Worm (Caenorhabditis elegans) whole organism, L1 larva: ENCODE results near the gene K08D8.3.
"Not testable (repeated sequence)": the region's sequence is repeated elsewhere in the genome, so short reads cannot be mapped to it uniquely, and the experiment has no call there.

Experiments
- C04F5.9 ChIP-seq: sonication (generic microtip); optimal IDR thresholded peaks from 2 replicates; lab custom pipeline; 2016; ENCODE audit warnings: missing genetic modification characterization, missing compliant biosample characterization
- Y116A8C.19 ChIP-seq: sonication (generic microtip); optimal IDR thresholded peaks from 2 replicates; lab custom pipeline; 2016; ENCODE audit warnings: missing compliant biosample characterization, missing genetic modification characterization, borderline replicate concordance
- aha-1 ChIP-seq: fragments of 150-350 bp; optimal IDR thresholded peaks from 2 replicates; lab custom pipeline; 2014; ENCODE audit warnings: missing biosample characterization, missing genetic modification characterization
- ceh-63 ChIP-seq: fragments of 200-800 bp; sonication (Bioruptor generic); optimal IDR thresholded peaks from 2 replicates; lab custom pipeline; 2018; ENCODE audit warnings: mild to moderate bottlenecking, missing genetic modification characterization, missing compliant biosample characterization
- ceh-82 ChIP-seq, 3 experiments: fragments of 150-350 bp in 1 of 3; sonication (generic microtip) in 2 of 3; optimal IDR thresholded peaks; 2 replicates each; lab custom pipeline; 2014 to 2017; ENCODE audit warnings: missing biosample characterization in 3 of 3, missing genetic modification characterization in 3 of 3
- dpl-1 ChIP-seq, 3 experiments: fragments of 150-350 bp in 2 of 3; sonication (generic microtip) in 1 of 3; optimal IDR thresholded peaks; 2 replicates each; lab custom pipeline; 2014 to 2017; ENCODE audit warnings: missing biosample characterization in 3 of 3, missing genetic modification characterization in 3 of 3, missing genetic modification reagents in 3 of 3
- efl-1 ChIP-seq, 4 experiments: fragments of 150-350 bp; optimal IDR thresholded peaks in 3 of 4; peaks in 1 of 4; 1 replicate in 1 of 4; 2 replicates in 3 of 4; lab custom pipeline; 2014; ENCODE audit warnings: missing biosample characterization in 2 of 4, missing genetic modification characterization in 2 of 4, missing genetic modification reagents in 2 of 4
- efl-3 ChIP-seq: fragments of 200-800 bp; sonication (Bioruptor generic); optimal IDR thresholded peaks from 2 replicates; lab custom pipeline; 2018; ENCODE audit warnings: mild to moderate bottlenecking, missing genetic modification characterization, missing compliant biosample characterization
- egl-27 ChIP-seq, 2 experiments: fragments of 150-350 bp in 1 of 2; sonication (generic microtip); optimal IDR thresholded peaks; 3 replicates each; lab custom pipeline; 2017 to 2018; ENCODE audit warnings: missing biosample characterization in 2 of 2, missing genetic modification characterization in 2 of 2, missing genetic modification reagents in 2 of 2
- elt-2 ChIP-seq: sonication (generic microtip); optimal IDR thresholded peaks from 2 replicates; lab custom pipeline; 2016; ENCODE audit warnings: missing genetic modification characterization, mild to moderate bottlenecking, inconsistent platforms, missing compliant biosample characterization, missing genetic modification reagents
- grh-1 ChIP-seq: fragments of 200-800 bp; sonication (Bioruptor generic); IDR thresholded peaks from 2 replicates; pipeline ENCODE4 v1.3.6; 2022; ENCODE audit warnings: missing genetic modification reagents, missing genetic modification characterization, missing compliant biosample characterization
- hlh-17 ChIP-seq: fragments of 200-800 bp; sonication (Bioruptor generic); optimal IDR thresholded peaks from 2 replicates; lab custom pipeline; 2018; ENCODE audit warnings: missing genetic modification characterization, mild to moderate bottlenecking, missing compliant biosample characterization, moderate library complexity, borderline replicate concordance
- jun-1 ChIP-seq: fragments of 150-350 bp; optimal IDR thresholded peaks from 2 replicates; lab custom pipeline; 2014; ENCODE audit warnings: missing biosample characterization, missing genetic modification reagents, missing genetic modification characterization
- lin-35 ChIP-seq, 2 experiments: fragments of 150-350 bp; optimal IDR thresholded peaks; 2 replicates each; lab custom pipeline; 2014; ENCODE audit warnings: missing biosample characterization in 2 of 2, missing genetic modification characterization in 2 of 2, missing genetic modification reagents in 2 of 2
- mab-9 ChIP-seq: fragments of 200-800 bp; sonication (Bioruptor generic); IDR thresholded peaks from 2 replicates; pipeline ENCODE4 v1.3.6; 2022; ENCODE audit warnings: missing genetic modification reagents, missing genetic modification characterization, missing compliant biosample characterization
- nhr-11 ChIP-seq: fragments of 150-350 bp; optimal IDR thresholded peaks from 2 replicates; lab custom pipeline; 2014; ENCODE audit warnings: missing biosample characterization, missing genetic modification characterization
- nhr-12 ChIP-seq: sonication (generic microtip); optimal IDR thresholded peaks from 2 replicates; lab custom pipeline; 2017; ENCODE audit warnings: missing biosample characterization, missing genetic modification characterization
- nhr-19 ChIP-seq: fragments of 200-800 bp; sonication (Bioruptor generic); conservative IDR thresholded peaks from 2 replicates; pipeline ENCODE4 v1.3.6; 2022; ENCODE audit warnings: missing genetic modification characterization, missing compliant biosample characterization
- nhr-20 ChIP-seq: sonication (generic microtip); optimal IDR thresholded peaks from 2 replicates; lab custom pipeline; 2016; ENCODE audit warnings: mild to moderate bottlenecking, missing genetic modification characterization, missing compliant biosample characterization
- nhr-77 ChIP-seq: fragments of 150-350 bp; optimal IDR thresholded peaks from 2 replicates; lab custom pipeline; 2014; ENCODE audit warnings: missing biosample characterization, missing genetic modification characterization
- nhr-84 ChIP-seq: sonication (generic microtip); optimal IDR thresholded peaks from 2 replicates; lab custom pipeline; 2017; ENCODE audit warnings: missing biosample characterization, missing genetic modification characterization
- nhr-85 ChIP-seq: sonication (generic microtip); peaks from one replicate; lab custom pipeline; 2016; ENCODE audit warnings: missing genetic modification characterization, inconsistent platforms, missing compliant biosample characterization
- pag-3 ChIP-seq: sonication (generic microtip); optimal IDR thresholded peaks from 2 replicates; lab custom pipeline; 2017; ENCODE audit warnings: missing genetic modification characterization, mild to moderate bottlenecking, missing compliant biosample characterization, antibody characterized with exemption, borderline replicate concordance; ENCODE audit not compliant: insufficient read depth
- rnt-1 ChIP-seq: sonication (generic microtip); optimal IDR thresholded peaks from 2 replicates; lab custom pipeline; 2016; ENCODE audit warnings: mild to moderate bottlenecking, missing genetic modification characterization, moderate library complexity, missing compliant biosample characterization
- skn-1 ChIP-seq: fragments of 150-350 bp; optimal IDR thresholded peaks from 2 replicates; lab custom pipeline; 2014; ENCODE audit warnings: missing biosample characterization, missing genetic modification characterization
- snpc-4 ChIP-seq: fragments of 150-350 bp; optimal IDR thresholded peaks from 2 replicates; lab custom pipeline; 2014; ENCODE audit warnings: missing biosample characterization, missing genetic modification characterization
- sptf-1 ChIP-seq: fragments of 150-350 bp; optimal IDR thresholded peaks from 2 replicates; lab custom pipeline; 2014; ENCODE audit warnings: missing biosample characterization, missing genetic modification characterization
- sup-37 ChIP-seq: fragments of 200-800 bp; sonication (Bioruptor generic); optimal IDR thresholded peaks from 2 replicates; lab custom pipeline; 2018; ENCODE audit warnings: mild to moderate bottlenecking, missing genetic modification characterization, missing compliant biosample characterization
- swsn-7 ChIP-seq: sonication (generic microtip); optimal IDR thresholded peaks from 2 replicates; lab custom pipeline; 2016; ENCODE audit warnings: missing genetic modification characterization, missing compliant biosample characterization
- unc-30 ChIP-seq: sonication (generic microtip); optimal IDR thresholded peaks from 2 replicates; lab custom pipeline; 2017; ENCODE audit warnings: missing biosample characterization, missing genetic modification characterization
- vab-15 ChIP-seq: sonication (generic microtip); optimal IDR thresholded peaks from 2 replicates; lab custom pipeline; 2017; ENCODE audit warnings: missing genotype, mild to moderate bottlenecking, missing genetic modification characterization, missing compliant biosample characterization
- zag-1 ChIP-seq: fragments of 150-350 bp; optimal IDR thresholded peaks from 2 replicates; lab custom pipeline; 2014; ENCODE audit warnings: missing biosample characterization, missing genetic modification characterization

Gene K08D8.3

ce11 chrIV:12883190-12883589 is 23.3 kb downstream of the K08D8.3 start, which contains the start of gene ZK896.4:
Gene ZK896.4 (minus strand): TSS chrIV:12883290.
- TF ChIP-seq unc-30 (tag; lab: Kevin White, UChicago) (no peak), vab-15 (tag; lab: Kevin White, UChicago) (no peak), Y116A8C.19 (tag; lab: Kevin White, UChicago) (no peak), efl-3 (GFP tag; lab: Kevin White, UChicago) (no peak), nhr-85 (no peak), ceh-82 (tag; optimal IDR thresholded peaks at IDR 0.05; lab: Kevin White, UChicago) (no peak)

DNA sequence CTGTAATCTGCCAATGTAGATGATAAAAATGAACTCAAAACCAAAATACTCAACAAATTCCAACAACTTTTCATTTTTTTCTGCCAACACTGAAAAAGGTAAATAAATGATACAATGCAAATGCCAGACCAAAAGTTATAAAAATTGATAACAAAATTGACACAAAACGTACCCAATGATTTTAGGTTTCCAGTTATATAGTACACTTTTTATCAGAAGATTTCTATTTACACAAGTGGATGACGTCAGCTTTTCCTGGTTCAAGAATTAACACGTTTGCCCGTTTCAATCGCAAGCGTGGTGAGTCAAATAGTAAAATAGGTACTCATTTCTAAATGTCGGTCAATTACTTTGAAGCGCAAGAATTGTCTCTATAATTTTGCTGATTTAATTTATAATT is 26.9 kb downstream of the K08D8.3 start, which contains the start of gene ZK896.5:
TSS of gene ZK896.5 (minus strand) at position 89 of the 400 bp plus-strand sequence.
- TF ChIP-seq nhr-20 (tag; lab: Kevin White, UChicago), result peak; percentile 4
- peak; percentile 78 for TF ChIP-seq elt-2 (tag; lab: Kevin White, UChicago)
- no peak for TF ChIP-seq snpc-4
- TF ChIP-seq sptf-1 (tag; lab: Kevin White, UChicago), result no peak
- no peak for TF ChIP-seq nhr-19
- no peak for TF ChIP-seq swsn-7 (tag; lab: Kevin White, UChicago)
- TF ChIP-seq hlh-17, result no peak
- TF ChIP-seq dpl-1 (GFP tag; optimal IDR thresholded peaks at IDR 0.05; lab: Kevin White, UChicago), result no peak
- TF ChIP-seq zag-1 (tag; lab: Kevin White, UChicago), result no peak
- no peak for TF ChIP-seq efl-1 (optimal IDR thresholded peaks at IDR 0.05; lab: Kevin White, UChicago)
- TF ChIP-seq efl-1 (GFP tag; optimal IDR thresholded peaks at IDR 0.05 in 1 of 2; lab: Kevin White, UChicago), result peak in 1 of 2 experiments; percentile 38

DNA sequence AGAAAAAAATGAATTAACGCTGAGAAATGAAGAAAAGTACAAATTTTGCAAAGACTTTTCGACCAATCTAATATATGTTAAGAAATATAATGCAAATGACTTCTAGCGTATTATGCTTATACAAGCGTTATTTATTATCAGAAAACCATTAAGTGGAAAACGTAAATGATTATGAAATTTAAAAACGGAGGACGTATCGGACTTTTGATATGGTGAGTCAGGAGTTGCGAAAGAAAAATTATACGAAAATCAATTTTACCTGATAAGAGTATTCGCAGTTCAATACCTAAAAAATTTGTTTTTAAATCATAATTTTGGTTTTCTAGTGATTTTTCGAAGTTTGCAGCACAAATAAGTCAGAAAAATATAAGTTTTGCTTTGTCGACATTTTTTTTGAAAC is 29.9 kb downstream of the K08D8.3 start:
- TF ChIP-seq C04F5.9 (tag; lab: Kevin White, UChicago) (no peak), elt-2 (tag; lab: Kevin White, UChicago) (peak; percentile 49)
- TF ChIP-seq, all 84 proteins: peak for 1

DNA sequence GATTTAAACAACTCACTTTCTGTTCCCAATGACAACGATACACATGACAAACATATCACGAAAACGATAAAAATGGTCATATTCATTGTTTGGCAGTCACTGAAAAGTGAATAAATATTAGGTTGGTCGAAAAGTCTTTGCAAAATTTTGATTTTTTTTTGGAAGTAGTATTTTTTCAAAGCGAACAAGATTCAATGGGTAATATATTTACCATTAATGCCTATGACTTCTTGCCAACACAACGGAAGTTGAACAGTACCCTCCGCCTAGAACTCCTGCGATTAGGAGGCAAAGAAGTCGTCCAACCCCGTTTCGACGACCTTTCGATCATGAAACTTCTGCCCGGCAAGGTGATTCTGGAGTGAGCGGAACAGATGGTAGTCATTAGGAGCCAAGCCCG is 31.2 kb downstream of the K08D8.3 start, which contains the start of gene ZK896.1:
TSS of gene ZK896.1 (minus strand) at position 101 of the 400 bp plus-strand sequence.
- TF ChIP-seq skn-1 (tag; lab: Kevin White, UChicago); aha-1; swsn-7 (tag; lab: Kevin White, UChicago): not testable (repeated sequence)

ce11 chrIV:12871445-12871947 is 35.0 kb downstream of the K08D8.3 start, which contains the start of gene clec-187:
Gene clec-187 (minus strand): TSS chrIV:12871495.
- TF ChIP-seq elt-2 (tag; lab: Kevin White, UChicago) (peak; percentile 73), nhr-77 (no peak), nhr-12 (tag; lab: Kevin White, UChicago) (no peak)

ce11 chrIV:12870315-12870714 is 36.1 kb downstream of the K08D8.3 start:
- TF ChIP-seq elt-2 (tag; lab: Kevin White, UChicago) (no peak), efl-3 (GFP tag; lab: Kevin White, UChicago) (no peak), rnt-1 (tag; lab: Kevin White, UChicago) (no peak), nhr-84 (tag; lab: Kevin White, UChicago) (no peak), jun-1 (tag; lab: Kevin White, UChicago) (no peak), ceh-63 (GFP tag; lab: Kevin White, UChicago) (no peak), mab-9 (GFP tag; lab: Robert Waterston, UW) (no peak), lin-35 (GFP tag; optimal IDR thresholded peaks at IDR 0.05; lab: Kevin White, UChicago) (no peak), grh-1 (GFP tag; lab: Robert Waterston, UW) (no peak), pag-3 (tag; lab: Kevin White, UChicago) (no peak), sup-37 (GFP tag; lab: Kevin White, UChicago) (no peak), Y116A8C.19 (tag; lab: Kevin White, UChicago) (no peak), egl-27 (tag; optimal IDR thresholded peaks at IDR 0.05; lab: Kevin White, UChicago) (no peak), nhr-11 (tag; lab: Kevin White, UChicago) (no peak)
